Fruit fly (Drosophila melanogaster): Measurements from ENCODE around the gene fig.

DNA sequence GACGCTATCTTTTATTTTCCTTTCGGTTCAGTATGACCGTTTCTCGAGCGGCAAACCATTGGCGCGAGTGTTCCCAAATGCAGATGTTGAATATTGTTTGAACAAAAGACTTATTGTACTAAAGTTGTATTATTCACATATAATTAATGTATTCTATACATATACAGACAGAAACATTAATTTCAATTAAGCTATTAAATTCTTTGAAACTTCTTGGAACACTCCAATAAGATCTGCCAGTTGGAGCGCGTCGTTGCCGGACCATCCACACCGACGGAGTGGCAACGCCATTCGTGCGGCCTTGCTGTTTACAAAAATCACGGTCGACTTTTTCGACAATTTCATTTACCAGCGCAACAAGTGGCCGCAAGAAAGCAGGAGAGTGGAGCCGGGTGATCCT is 35.2 kb downstream of the fig start, which contains the start of the genes Wdr24 and IntS11:
- no peak for TF ChIP-seq sage (GFP tag; optimal IDR thresholded peaks at IDR 0.05)
- no peak for TF ChIP-seq Abd-B (GFP tag; optimal IDR thresholded peaks at IDR 0.05)
- TF ChIP-seq Dfd (GFP tag; optimal IDR thresholded peaks at IDR 0.05): no peak

Data from whole organism, wandering third instar larva.